Worm (Caenorhabditis elegans) whole organism, young adult: ENCODE measurements around the gene Y68A4B.3.

Experiments used
- F10E7.11 ChIP-seq: sonication (generic microtip); optimal IDR thresholded peaks from 2 replicates; lab custom pipeline; 2017; ENCODE audit warnings: mild to moderate bottlenecking, missing genetic modification characterization, moderate library complexity, missing compliant biosample characterization
- F49E8.2 ChIP-seq: sonication (generic microtip); optimal IDR thresholded peaks from 3 replicates; lab custom pipeline; 2017; ENCODE audit warnings: missing genetic modification characterization, mild to moderate bottlenecking, missing compliant biosample characterization, antibody characterized with exemption, moderate library complexity; ENCODE audit not compliant: insufficient read depth
- F57A8.1 ChIP-seq: fragments of 200-800 bp; sonication (Bioruptor generic); optimal IDR thresholded peaks from 2 replicates; lab custom pipeline; 2018; ENCODE audit warnings: mild to moderate bottlenecking, missing genetic modification characterization, moderate library complexity, missing compliant biosample characterization
- F57C9.4 ChIP-seq: sonication (generic microtip); optimal IDR thresholded peaks from 2 replicates; lab custom pipeline; 2017; ENCODE audit warnings: mild to moderate bottlenecking, missing genetic modification characterization, missing compliant biosample characterization
- T07F8.4 ChIP-seq: sonication (generic microtip); optimal IDR thresholded peaks from 2 replicates; lab custom pipeline; 2016; ENCODE audit warnings: mild to moderate bottlenecking, missing genetic modification characterization, moderate library complexity, missing compliant biosample characterization
- T26A5.8 ChIP-seq: sonication (generic microtip); optimal IDR thresholded peaks from 2 replicates; lab custom pipeline; 2016; ENCODE audit warnings: missing genetic modification characterization, missing compliant biosample characterization
- Y53G8AR.9 ChIP-seq: fragments of 200-800 bp; sonication (Bioruptor generic); conservative IDR thresholded peaks from 2 replicates; pipeline ENCODE4 v1.3.6; 2022; ENCODE audit warnings: missing genetic modification reagents, missing genetic modification characterization, missing compliant biosample characterization
- Y56A3A.18 ChIP-seq: fragments of 200-800 bp; sonication (Bioruptor generic); IDR thresholded peaks from 2 replicates; pipeline ENCODE4 v1.3.6; 2022; ENCODE audit warnings: missing genetic modification reagents, missing genetic modification characterization, missing compliant biosample characterization
- aptf-2 ChIP-seq: fragments of 200-800 bp; sonication (Bioruptor generic); conservative IDR thresholded peaks from 2 replicates; pipeline ENCODE4 v1.3.6; 2022; ENCODE audit warnings: missing genetic modification reagents, missing genetic modification characterization, missing compliant biosample characterization
- atf-7 ChIP-seq: sonication (generic microtip); optimal IDR thresholded peaks from 2 replicates; lab custom pipeline; 2017; ENCODE audit warnings: mild to moderate bottlenecking, missing genetic modification characterization, missing compliant biosample characterization
- attf-6 ChIP-seq: fragments of 200-800 bp; sonication (Bioruptor generic); IDR thresholded peaks from 2 replicates; pipeline ENCODE4 v1.3.6; 2022; ENCODE audit warnings: missing genetic modification reagents, missing genetic modification characterization, missing compliant biosample characterization
- bed-1 ChIP-seq: fragments of 200-800 bp; sonication (Bioruptor generic); IDR thresholded peaks from 2 replicates; pipeline ENCODE4 v1.3.6; 2022; ENCODE audit warnings: missing genetic modification reagents, missing genetic modification characterization, missing compliant biosample characterization
- bed-2 ChIP-seq: fragments of 200-800 bp; sonication (Bioruptor generic); IDR thresholded peaks from 2 replicates; pipeline ENCODE4 v1.3.6; 2022; ENCODE audit warnings: missing genetic modification reagents, missing genetic modification characterization, missing compliant biosample characterization
- cebp-2 ChIP-seq: fragments of 200-800 bp; sonication (Bioruptor generic); IDR thresholded peaks from 2 replicates; pipeline ENCODE4 v1.3.6; 2022; ENCODE audit warnings: missing genetic modification characterization, missing compliant biosample characterization
- egl-18 ChIP-seq: fragments of 200-800 bp; sonication (Bioruptor generic); IDR thresholded peaks from 2 replicates; pipeline ENCODE4 v1.3.6; 2022; ENCODE audit warnings: missing genetic modification reagents, missing genetic modification characterization, missing compliant biosample characterization
- egrh-3 ChIP-seq: fragments of 200-800 bp; sonication (Bioruptor generic); IDR thresholded peaks from 2 replicates; pipeline ENCODE4 v1.3.6; 2022; ENCODE audit warnings: missing genetic modification reagents, missing genetic modification characterization, missing compliant biosample characterization
- hmg-20 ChIP-seq: fragments of 200-800 bp; sonication (Bioruptor generic); IDR thresholded peaks from 2 replicates; pipeline ENCODE4 v1.3.6; 2022; ENCODE audit warnings: missing genetic modification reagents, missing genetic modification characterization, missing compliant biosample characterization
- lag-1 ChIP-seq: fragments of 200-800 bp; sonication (Bioruptor generic); IDR thresholded peaks from 2 replicates; pipeline ENCODE4 v1.3.6; 2022; ENCODE audit warnings: missing genetic modification reagents, missing genetic modification characterization, missing compliant biosample characterization
- let-607 ChIP-seq, 2 experiments: fragments of 200-800 bp in 1 of 2; sonication (Bioruptor generic) in 1 of 2; sonication (generic microtip) in 1 of 2; optimal IDR thresholded peaks; 2 replicates each; lab custom pipeline; 2016 to 2018; ENCODE audit warnings: mild to moderate bottlenecking in 2 of 2, missing compliant biosample characterization in 2 of 2, missing genetic modification characterization in 2 of 2, moderate library complexity in 2 of 2, missing genotype in 1 of 2
- lsy-27 ChIP-seq: sonication (generic microtip); optimal IDR thresholded peaks from 2 replicates; lab custom pipeline; 2017; ENCODE audit warnings: missing genetic modification characterization, mild to moderate bottlenecking, missing compliant biosample characterization, antibody characterized with exemption, missing genotype, borderline replicate concordance; ENCODE audit not compliant: insufficient read depth
- madf-10 ChIP-seq: sonication (generic microtip); optimal IDR thresholded peaks from 2 replicates; lab custom pipeline; 2016; ENCODE audit warnings: mild to moderate bottlenecking, missing genetic modification characterization, missing compliant biosample characterization
- madf-3 ChIP-seq: fragments of 200-800 bp; sonication (Bioruptor generic); IDR thresholded peaks from 2 replicates; pipeline ENCODE4 v1.3.6; 2022; ENCODE audit warnings: missing genetic modification reagents, missing genetic modification characterization, missing compliant biosample characterization
- madf-6 ChIP-seq: fragments of 200-800 bp; sonication (Bioruptor generic); IDR thresholded peaks from 2 replicates; pipeline ENCODE4 v1.3.6; 2022; ENCODE audit warnings: missing genetic modification reagents, missing genetic modification characterization, missing compliant biosample characterization
- mcd-1 ChIP-seq: fragments of 200-800 bp; sonication (Bioruptor generic); IDR thresholded peaks from 2 replicates; pipeline ENCODE4 v1.3.6; 2022; ENCODE audit warnings: missing genetic modification reagents, missing genetic modification characterization, missing compliant biosample characterization
- mel-28 ChIP-seq: sonication (generic microtip); optimal IDR thresholded peaks from 2 replicates; lab custom pipeline; 2016; ENCODE audit warnings: borderline replicate concordance, mild to moderate bottlenecking, missing genetic modification characterization, missing compliant biosample characterization
- nfya-1 ChIP-seq: sonication (generic microtip); optimal IDR thresholded peaks from 2 replicates; lab custom pipeline; 2017; ENCODE audit warnings: antibody characterized with exemption, missing compliant biosample characterization, missing genetic modification characterization, borderline replicate concordance; ENCODE audit not compliant: insufficient read depth
- nfya-2 ChIP-seq: fragments of 200-800 bp; sonication (Bioruptor generic); IDR thresholded peaks from 2 replicates; pipeline ENCODE4 v1.3.6; 2022; ENCODE audit warnings: missing genetic modification reagents, missing genetic modification characterization, missing compliant biosample characterization
- nhr-179 ChIP-seq: sonication (generic microtip); optimal IDR thresholded peaks from 2 replicates; lab custom pipeline; 2016; ENCODE audit warnings: mild to moderate bottlenecking, missing genetic modification characterization, missing compliant biosample characterization
- rcor-1 ChIP-seq: fragments of 200-800 bp; sonication (Bioruptor generic); IDR thresholded peaks from 2 replicates; pipeline ENCODE4 v1.3.6; 2022; ENCODE audit warnings: missing genetic modification reagents, missing genetic modification characterization, missing compliant biosample characterization
- sea-2 ChIP-seq: fragments of 200-800 bp; sonication (Bioruptor generic); IDR thresholded peaks from 2 replicates; pipeline ENCODE4 v1.3.6; 2022; ENCODE audit warnings: missing genetic modification characterization, missing compliant biosample characterization
- snpc-1.1 ChIP-seq: sonication (generic microtip); optimal IDR thresholded peaks from 2 replicates; lab custom pipeline; 2017; ENCODE audit warnings: missing genetic modification characterization, mild to moderate bottlenecking, missing compliant biosample characterization, antibody characterized with exemption, moderate library complexity, missing genotype, missing genetic modification reagents; ENCODE audit not compliant: insufficient read depth
- snpc-4 ChIP-seq, 5 experiments: fragments of 150-350 bp in 1 of 5; sonication (generic microtip) in 4 of 5; optimal IDR thresholded peaks; 2 replicates each; lab custom pipeline; 2014 to 2018; ENCODE audit warnings: missing genetic modification characterization in 5 of 5, missing biosample characterization in 3 of 5, antibody characterized with exemption in 2 of 5, mild to moderate bottlenecking in 2 of 5, missing compliant biosample characterization in 2 of 5, missing genotype in 2 of 5, moderate library complexity in 2 of 5, missing genetic modification reagents in 1 of 5
- ztf-25 ChIP-seq: fragments of 200-800 bp; sonication (Bioruptor generic); IDR thresholded peaks from 2 replicates; pipeline ENCODE4 v1.3.6; 2022; ENCODE audit warnings: missing genetic modification reagents, missing genetic modification characterization, missing compliant biosample characterization
- ztf-28 ChIP-seq: fragments of 200-800 bp; sonication (Bioruptor generic); IDR thresholded peaks from 2 replicates; pipeline ENCODE4 v1.3.6; 2022; ENCODE audit warnings: missing genetic modification reagents, missing genetic modification characterization, missing compliant biosample characterization

Gene Y68A4B.3

DNA sequence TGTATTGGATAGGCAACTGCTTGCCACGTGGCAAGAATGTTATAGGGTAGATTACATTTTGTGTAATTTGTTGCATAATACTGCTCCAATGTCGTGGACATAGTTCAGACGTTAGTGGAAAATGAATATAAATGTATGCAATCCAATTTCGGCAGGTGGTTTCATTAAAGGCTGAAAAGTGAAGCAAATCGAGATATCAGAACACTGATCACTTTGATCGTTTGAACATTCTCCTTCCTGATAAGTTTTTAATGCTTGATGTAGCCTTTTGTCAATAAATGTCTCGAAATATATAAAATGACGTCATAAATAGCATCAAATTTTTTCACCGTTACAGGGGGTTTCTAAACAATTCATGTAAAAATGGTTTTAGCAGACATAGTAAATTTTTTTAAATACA lies 22.1 kb downstream of the Y68A4B.3 start, which contains the start of gene srh-109:
TSS of gene srh-109 (minus strand) at position 101 of the 400 bp plus-strand sequence.
- TF ChIP-seq F10E7.11 (tag; lab: Kevin White, UChicago) = no peak
- no peak for TF ChIP-seq mel-28 (tag; lab: Kevin White, UChicago)
- no peak for TF ChIP-seq aptf-2 (GFP tag; lab: Robert Waterston, UW)
- TF ChIP-seq bed-1 = no peak
- no peak for TF ChIP-seq rcor-1 (GFP tag; lab: Robert Waterston, UW)
- TF ChIP-seq hmg-20 (GFP tag; lab: Robert Waterston, UW) = no peak
- no peak for TF ChIP-seq atf-7 (tag; lab: Kevin White, UChicago)
- no peak for TF ChIP-seq nfya-2 (GFP tag; lab: Robert Waterston, UW)
- TF ChIP-seq bed-2 (GFP tag; lab: Robert Waterston, UW) = no peak

DNA sequence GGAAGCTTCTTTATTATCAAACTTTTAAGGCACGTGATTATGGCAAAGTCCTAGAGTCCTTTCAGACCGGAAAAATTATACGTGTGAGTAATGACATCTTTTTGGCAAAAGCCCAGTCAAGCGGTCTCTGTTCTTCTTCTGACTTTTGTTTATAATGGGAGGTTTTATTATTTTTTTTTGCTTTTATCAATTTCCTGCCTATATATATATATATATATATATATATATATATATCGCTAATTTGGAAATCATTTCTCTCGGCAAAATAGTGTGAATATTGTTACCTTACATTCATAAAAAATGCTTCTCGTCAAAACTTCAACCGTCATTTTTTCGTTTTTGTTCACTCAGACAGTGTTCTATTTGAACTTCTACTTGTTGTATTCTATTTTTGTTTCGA lies 24.8 kb downstream of the Y68A4B.3 start, which contains the start of gene srbc-62:
TSS of gene srbc-62 (plus strand) at position 301 of the 400 bp plus-strand sequence.
- TF ChIP-seq madf-3 (GFP tag; lab: Robert Waterston, UW) (no peak), madf-6 (GFP tag; lab: Robert Waterston, UW) (no peak), sea-2 (no peak), attf-6 (no peak), lsy-27 (tag; lab: Kevin White, UChicago) (no peak), let-607 (tag; optimal IDR thresholded peaks at IDR 0.05; lab: Kevin White, UChicago) (no peak), nhr-179 (tag; lab: Kevin White, UChicago) (no peak), ztf-28 (GFP tag; lab: Robert Waterston, UW) (no peak), rcor-1 (GFP tag; lab: Robert Waterston, UW) (no peak), snpc-4 (GFP tag; optimal IDR thresholded peaks at IDR 0.05; lab: Kevin White, UChicago) (no peak), snpc-4 (tag; optimal IDR thresholded peaks at IDR 0.05; lab: Kevin White, UChicago) (no peak), Y53G8AR.9 (GFP tag; lab: Robert Waterston, UW) (no peak), cebp-2 (GFP tag; lab: Robert Waterston, UW) (no peak), F57C9.4 (tag; lab: Kevin White, UChicago) (no peak), egl-18 (GFP tag; lab: Robert Waterston, UW) (no peak), F49E8.2 (tag; lab: Kevin White, UChicago) (no peak)

DNA sequence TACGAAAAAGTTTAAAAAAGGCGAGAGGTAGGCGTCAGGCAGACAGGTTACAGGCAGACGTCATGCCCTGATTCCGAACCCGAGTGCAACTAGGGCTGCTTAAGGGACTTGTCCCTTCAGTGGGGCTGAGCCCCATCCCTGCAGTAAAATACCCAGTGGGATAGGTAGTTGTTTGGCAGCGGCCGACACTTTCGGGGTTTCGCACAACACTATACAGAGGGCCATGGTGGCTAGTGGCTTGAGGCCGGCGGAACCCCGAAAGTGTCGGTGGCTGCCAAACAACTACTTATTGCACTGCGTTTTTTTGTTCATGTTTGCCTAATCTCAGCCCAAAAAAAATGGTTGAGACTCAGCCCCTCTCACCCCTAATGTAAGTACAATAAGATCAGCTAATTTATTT lies 26.9 kb downstream of the Y68A4B.3 start:
- TF ChIP-seq lag-1 (GFP tag; lab: Robert Waterston, UW) (no peak), Y53G8AR.9 (GFP tag; lab: Robert Waterston, UW) (no peak), T07F8.4 (tag; lab: Kevin White, UChicago) (no peak), attf-6 (0 out of 2 replicates have a peak, but pooled peaks have one; percentile 24), Y56A3A.18 (no peak), madf-10 (tag; lab: Kevin White, UChicago) (no peak), F57A8.1 (GFP tag; lab: Kevin White, UChicago) (no peak), ztf-25 (no peak), egrh-3 (GFP tag; lab: Robert Waterston, UW) (no peak), mcd-1 (GFP tag; lab: Robert Waterston, UW) (no peak), T26A5.8 (tag; lab: Kevin White, UChicago) (no peak), snpc-4 (GFP tag; optimal IDR thresholded peaks at IDR 0.05; lab: Kevin White, UChicago) (no peak), snpc-4 (tag; optimal IDR thresholded peaks at IDR 0.05; lab: Kevin White, UChicago) (peak in 2 of 4 experiments; percentile 69 to 77), snpc-1.1 (tag; lab: Kevin White, UChicago) (peak; percentile 6), nfya-1 (tag; lab: Kevin White, UChicago) (no peak)
